Fruit fly (Drosophila melanogaster): Measurements from ENCODE around the gene Ccm3.

Ccm3 gene

DNA sequence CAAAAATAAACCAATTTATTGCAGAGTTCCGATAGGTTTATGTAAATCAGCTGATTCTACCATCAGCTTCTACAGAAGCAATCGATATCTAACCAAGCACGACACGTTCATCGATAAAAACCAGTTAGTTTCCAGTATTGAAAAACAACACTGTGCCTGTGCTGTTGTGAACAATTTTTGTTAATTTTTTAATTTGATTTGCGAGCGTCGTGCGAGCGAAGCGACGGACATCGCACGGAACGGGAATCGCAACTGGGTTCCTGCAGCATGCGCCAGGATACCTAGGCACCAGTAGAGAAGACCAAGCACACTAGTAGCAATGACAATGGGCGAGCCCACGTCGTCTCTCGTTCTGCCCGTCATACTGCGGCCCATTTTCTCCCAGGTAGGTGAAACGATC is at the start of gene Ccm3, which contains the start of gene CG6136 (continued):
- TF ChIP-seq nerfin-2 (GFP tag; IDR thresholded peaks at IDR 0.05; ENCODE audit: partially characterized antibody) = peak; percentile 88
- TF ChIP-seq hth (optimal IDR thresholded peaks at IDR 0.05) = no peak
- peak; percentile 59 for TF ChIP-seq lbe (GFP tag; optimal IDR thresholded peaks at IDR 0.05)
- peak; percentile 23; the same call in 1 of the 2 replicates for TF ChIP-seq CG10366 (GFP tag; IDR thresholded peaks at IDR 0.05)
- TF ChIP-seq p53 (GFP tag; optimal IDR thresholded peaks at IDR 0.05) = peak; percentile 19
- TF ChIP-seq CG10274 (GFP tag; optimal IDR thresholded peaks at IDR 0.05) = no peak
- TF ChIP-seq corto (GFP tag; optimal IDR thresholded peaks at IDR 0.05) = no peak
- no peak for TF ChIP-seq CG3726 (GFP tag; IDR thresholded peaks at IDR 0.05)
- peak; percentile 95 for TF ChIP-seq bbx (GFP tag; IDR thresholded peaks at IDR 0.05; ENCODE audit: partially characterized antibody)
- peak; percentile 51 for TF ChIP-seq CG18599 (GFP tag; optimal IDR thresholded peaks at IDR 0.05)
- no peak for TF ChIP-seq lov (optimal IDR thresholded peaks at IDR 0.05)
- 0 out of 3 replicates have a peak, but pooled peaks have one; percentile 41 for TF ChIP-seq lov (GFP tag; IDR thresholded peaks at IDR 0.05)
- peak; percentile 4 for TF ChIP-seq nerfin-1 (tag; optimal IDR thresholded peaks at IDR 0.05)
- TF ChIP-seq mirr (GFP tag; optimal IDR thresholded peaks at IDR 0.05) = peak; percentile 33
- no peak for TF ChIP-seq CG17802 (tag; optimal IDR thresholded peaks at IDR 0.05)
- TF ChIP-seq CG4424 (GFP tag; optimal IDR thresholded peaks at IDR 0.05) = peak; percentile 30
- TF ChIP-seq fd96Cb (tag; optimal IDR thresholded peaks at IDR 0.05) = no peak
- 0 out of 2 replicates have a peak, but pooled peaks have one; percentile 29 for TF ChIP-seq CG10959 (GFP tag; IDR thresholded peaks at IDR 0.05)
- peak; percentile 86 for TF ChIP-seq Rfx (GFP tag; IDR thresholded peaks at IDR 0.05)
- peak; percentile 16 for TF ChIP-seq CG12391 (tag; optimal IDR thresholded peaks at IDR 0.05)
- TF ChIP-seq HLHmδ (GFP tag; optimal IDR thresholded peaks at IDR 0.05) = no peak
- no peak for TF ChIP-seq Ada2b (GFP tag; IDR thresholded peaks at IDR 0.05)
- no peak for TF ChIP-seq Fer2 (tag; optimal IDR thresholded peaks at IDR 0.05)

- TF ChIP-seq CG7987 (GFP tag; optimal IDR thresholded peaks at IDR 0.05) (no peak), rib (GFP tag; IDR thresholded peaks at IDR 0.05) (no peak), z (GFP tag; IDR thresholded peaks at IDR 0.05) (no peak), CkIIα-i1 (GFP tag; IDR thresholded peaks at IDR 0.05) (no peak), run (tag; optimal IDR thresholded peaks at IDR 0.05) (no peak), CG5180 (GFP tag; optimal IDR thresholded peaks at IDR 0.05) (no peak), ase (GFP tag; IDR thresholded peaks at IDR 0.05) (no peak), sqz (GFP tag; optimal IDR thresholded peaks at IDR 0.05) (no peak), grn (GFP tag; optimal IDR thresholded peaks at IDR 0.05) (peak; percentile 78), CG3995 (GFP tag; optimal IDR thresholded peaks at IDR 0.05) (peak; percentile 61), CG4854 (GFP tag; optimal IDR thresholded peaks at IDR 0.05) (peak; percentile 99), Gsc (GFP tag; IDR thresholded peaks at IDR 0.05) (no peak), lilli (GFP tag; optimal IDR thresholded peaks at IDR 0.05) (no peak), CG31365 (tag; optimal IDR thresholded peaks at IDR 0.05) (no peak), chif (GFP tag; optimal IDR thresholded peaks at IDR 0.05) (no peak), Dp (GFP tag; optimal IDR thresholded peaks at IDR 0.05) (peak; percentile 30), CG1603 (tag; optimal IDR thresholded peaks at IDR 0.05) (peak; percentile 4), CG10366 (GFP tag; IDR thresholded peaks at IDR 0.05) (no peak), mam (GFP tag; optimal IDR thresholded peaks at IDR 0.05) (no peak), BEAF-32 (GFP tag; optimal IDR thresholded peaks at IDR 0.05) (no peak), Myb (GFP tag; optimal IDR thresholded peaks at IDR 0.05) (peak; percentile 61), CG5245 (GFP tag; optimal IDR thresholded peaks at IDR 0.05) (no peak), vfl (GFP tag; optimal IDR thresholded peaks at IDR 0.05) (no peak), pum (GFP tag; optimal IDR thresholded peaks at IDR 0.05) (no peak), CG12071 (GFP tag; optimal IDR thresholded peaks at IDR 0.05) (no peak), CG4707 (GFP tag; optimal IDR thresholded peaks at IDR 0.05) (no peak), Atf6 (GFP tag; IDR thresholded peaks at IDR 0.05) (no peak), crol (GFP tag; IDR thresholded peaks at IDR 0.05) (no peak), CG31224 (GFP tag; IDR thresholded peaks at IDR 0.05) (no peak)
These were observed 43.5 kb upstream of the Ccm3 start, which contains the start of the genes CG6236 and ea for dm6 chr3R:15328083-15328779. TSS of gene CG6236 (minus strand) at chr3R:15328269. TSS of gene ea (plus strand) at chr3R:15328729.
